Worm (Caenorhabditis elegans) whole organism, L2 larva: ENCODE measurements around the gene ell-1.

ENCODE experiments used
- Y55F3AM.14 ChIP-seq: fragments of 200-800 bp; sonication (Bioruptor generic); optimal IDR thresholded peaks from 2 replicates; lab custom pipeline; 2018; ENCODE audit warnings: mild to moderate bottlenecking, missing genetic modification characterization, missing compliant biosample characterization
- crh-2 ChIP-seq: sonication (generic microtip); optimal IDR thresholded peaks from 2 replicates; lab custom pipeline; 2017; ENCODE audit warnings: missing biosample characterization, missing genetic modification characterization
- lin-13 ChIP-seq: fragments of 150-350 bp; optimal IDR thresholded peaks from 2 replicates; lab custom pipeline; 2014; ENCODE audit warnings: missing biosample characterization, missing genetic modification reagents, missing genetic modification characterization
- lsy-2 ChIP-seq, 2 experiments: fragments of 150-350 bp in 1 of 2; sonication (generic microtip) in 1 of 2; optimal IDR thresholded peaks; 2 replicates each; lab custom pipeline; 2014 to 2017; ENCODE audit warnings: missing biosample characterization in 2 of 2, missing genetic modification characterization in 2 of 2
- mdl-1 ChIP-seq, 2 experiments: fragments of 150-350 bp in 1 of 2; sonication (generic microtip) in 1 of 2; optimal IDR thresholded peaks; 2 replicates each; lab custom pipeline; 2017; ENCODE audit warnings: missing biosample characterization in 2 of 2, missing genetic modification characterization in 2 of 2
- nhr-10 ChIP-seq: sonication (generic microtip); optimal IDR thresholded peaks from 2 replicates; lab custom pipeline; 2017; ENCODE audit warnings: missing biosample characterization, missing genetic modification characterization
- nhr-237 ChIP-seq: fragments of 150-350 bp; optimal IDR thresholded peaks from 2 replicates; lab custom pipeline; 2014; ENCODE audit warnings: missing biosample characterization, missing genetic modification characterization
- skn-1 ChIP-seq: sonication (generic microtip); optimal IDR thresholded peaks from 2 replicates; lab custom pipeline; 2017; ENCODE audit warnings: missing biosample characterization, missing genetic modification characterization
- unc-62 ChIP-seq: fragments of 150-350 bp; optimal IDR thresholded peaks from 2 replicates; lab custom pipeline; 2014; ENCODE audit warnings: missing biosample characterization, missing genetic modification reagents, missing genetic modification characterization
- ztf-11 ChIP-seq: sonication (generic microtip); optimal IDR thresholded peaks from 2 replicates; lab custom pipeline; 2017; ENCODE audit warnings: missing biosample characterization, missing genetic modification characterization
- ztf-4 ChIP-seq: fragments of 150-350 bp; optimal IDR thresholded peaks from 2 replicates; lab custom pipeline; 2014; ENCODE audit warnings: missing biosample characterization, missing genetic modification characterization

- peak; percentile 99 for TF ChIP-seq lsy-2 (tag; optimal IDR thresholded peaks at IDR 0.05; lab: Kevin White, UChicago)
- TF ChIP-seq nhr-237 (tag; lab: Kevin White, UChicago): peak; percentile 79
- peak; percentile 59 for TF ChIP-seq nhr-10 (tag; lab: Kevin White, UChicago)
- peak; percentile 54 for TF ChIP-seq skn-1 (tag; lab: Kevin White, UChicago)
- TF ChIP-seq crh-2 (tag; lab: Kevin White, UChicago): peak; percentile 97
- TF ChIP-seq Y55F3AM.14 (GFP tag; lab: Kevin White, UChicago): peak; percentile 79
- TF ChIP-seq ztf-4: peak; percentile 96
- peak; percentile 97 for TF ChIP-seq lin-13 (GFP tag; lab: Kevin White, UChicago)
- TF ChIP-seq unc-62 (GFP tag; lab: Kevin White, UChicago): peak; percentile 71
- TF ChIP-seq mdl-1 (tag; optimal IDR thresholded peaks at IDR 0.05; lab: Kevin White, UChicago): peak; percentile 29 to 67
- TF ChIP-seq ztf-11: no peak
These were observed 51.6 kb downstream of the ell-1 start, which contains the start of the genes wapl-1 and htz-1 for ce11 chrIV:4445711-4446290.
